Fruit fly (Drosophila melanogaster) whole organism, embryonic: ENCODE measurements around the gene mgr.

ENCODE experiments used
- Adf1 ChIP-seq: fragments of 200-800 bp; sonication (Bioruptor generic); IDR thresholded peaks from 2 replicates; pipeline ENCODE4 v1.3.6; 2022; ENCODE audit warnings: missing biosample characterization, missing genetic modification characterization
- CG32532 ChIP-seq: fragments of 200-800 bp; sonication (Bioruptor generic); IDR thresholded peaks from 2 replicates; pipeline ENCODE4 v1.3.6; 2022; ENCODE audit warnings: missing biosample characterization, missing genetic modification characterization
- CG3995 ChIP-seq: fragments of 200-800 bp; sonication (Bioruptor generic); optimal IDR thresholded peaks from 3 replicates; lab custom pipeline; 2016; ENCODE audit warnings: missing biosample characterization, missing genetic modification characterization
- ase ChIP-seq: fragments of 200-800 bp; sonication (Bioruptor generic); IDR thresholded peaks from 3 replicates; pipeline ENCODE4 v1.3.6; 2022; ENCODE audit warnings: missing biosample characterization, missing genetic modification characterization

DNA sequence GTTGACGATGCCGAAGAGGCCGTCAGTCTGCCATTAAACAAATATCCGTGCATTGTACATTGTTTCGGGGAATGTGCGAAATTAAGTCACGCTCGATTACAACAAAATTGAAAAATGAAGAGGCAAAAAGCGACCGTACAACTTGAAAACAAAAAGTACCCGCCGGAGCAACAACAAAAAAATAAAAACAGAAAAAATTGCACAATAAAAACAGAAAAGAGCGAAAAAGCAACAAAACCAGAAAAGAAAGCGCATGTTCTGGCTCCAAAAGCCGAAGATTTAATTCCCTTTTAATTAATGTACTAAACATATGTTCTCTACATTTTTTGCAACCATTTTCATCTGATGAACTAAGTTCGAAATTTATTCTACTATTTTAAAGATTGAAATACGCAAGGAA is 46.9 kb upstream of the mgr start:
- TF ChIP-seq CG32532 (GFP tag; lab: Robert Waterston, UW), result no peak
- TF ChIP-seq CG3995, result no peak
- no peak for TF ChIP-seq ase (GFP tag; lab: Robert Waterston, UW)
- TF ChIP-seq Adf1 (GFP tag; lab: Robert Waterston, UW), result no peak
